Fruit fly (Drosophila melanogaster) whole organism, embryonic: ENCODE data around the gene Ada2a.

ENCODE experiments used
- B-H1 ChIP-seq: fragments of 200-800 bp; sonication (Bioruptor generic); IDR thresholded peaks from 3 replicates; pipeline ENCODE4 v1.3.6; 2022; ENCODE audit warnings: missing biosample characterization, missing genetic modification characterization
- CG12769 ChIP-seq: fragments of 200-800 bp; sonication (Bioruptor generic); optimal IDR thresholded peaks from 2 replicates; lab custom pipeline; 2019; ENCODE audit warnings: missing biosample characterization, mild to moderate bottlenecking, missing genetic modification characterization, moderate library complexity
- CG13123 ChIP-seq: fragments of 200-800 bp; sonication (Bioruptor generic); optimal IDR thresholded peaks from 2 replicates; lab custom pipeline; 2016; ENCODE audit warnings: missing biosample characterization, missing genetic modification characterization
- CG13424 ChIP-seq: fragments of 200-800 bp; sonication (Bioruptor generic); optimal IDR thresholded peaks from 2 replicates; lab custom pipeline; 2019; ENCODE audit warnings: missing biosample characterization, mild to moderate bottlenecking, missing genetic modification characterization, moderate library complexity
- CG14710 ChIP-seq: fragments of 200-800 bp; sonication (Bioruptor generic); optimal IDR thresholded peaks from 3 replicates; lab custom pipeline; 2019; ENCODE audit warnings: missing biosample characterization, mild to moderate bottlenecking, missing genetic modification characterization, moderate library complexity
- CG1603 ChIP-seq: fragments of 200-800 bp; sonication (Bioruptor generic); optimal IDR thresholded peaks from 2 replicates; lab custom pipeline; 2019; ENCODE audit warnings: missing biosample characterization, mild to moderate bottlenecking, missing genetic modification characterization, moderate library complexity
- CG17912 ChIP-seq: fragments of 200-800 bp; sonication (Bioruptor generic); optimal IDR thresholded peaks from 2 replicates; lab custom pipeline; 2018; ENCODE audit warnings: missing biosample characterization, mild to moderate bottlenecking, missing genetic modification characterization
- CG18011 ChIP-seq: fragments of 200-800 bp; sonication (Bioruptor generic); optimal IDR thresholded peaks from 2 replicates; lab custom pipeline; 2017; ENCODE audit warnings: missing biosample characterization, missing genetic modification characterization, mild to moderate bottlenecking, moderate library complexity, missing genotype
- CG2875 ChIP-seq: fragments of 200-800 bp; sonication (Bioruptor generic); optimal IDR thresholded peaks from 2 replicates; lab custom pipeline; 2017; ENCODE audit warnings: missing biosample characterization, mild to moderate bottlenecking, missing genetic modification characterization, missing genetic modification reagents
- CG42726 ChIP-seq: fragments of 200-800 bp; sonication (Bioruptor generic); IDR thresholded peaks from 2 replicates; pipeline ENCODE4 v1.3.6; 2022; ENCODE audit warnings: missing biosample characterization, missing genetic modification characterization; ENCODE audit not compliant: partially characterized antibody
- CG7556 ChIP-seq: fragments of 200-800 bp; sonication (Bioruptor generic); optimal IDR thresholded peaks from 2 replicates; lab custom pipeline; 2017; ENCODE audit warnings: missing biosample characterization, mild to moderate bottlenecking, missing genetic modification characterization
- CG8089 ChIP-seq: fragments of 200-800 bp; sonication (Bioruptor generic); optimal IDR thresholded peaks from 3 replicates; lab custom pipeline; 2016; ENCODE audit warnings: missing biosample characterization, missing genetic modification characterization
- CG8359 ChIP-seq: fragments of 200-800 bp; sonication (Bioruptor generic); optimal IDR thresholded peaks from 2 replicates; lab custom pipeline; 2017; ENCODE audit warnings: missing biosample characterization, mild to moderate bottlenecking, missing genetic modification characterization, borderline replicate concordance
- CG9727 ChIP-seq: fragments of 200-800 bp; sonication (Bioruptor generic); optimal IDR thresholded peaks from 3 replicates; lab custom pipeline; 2017; ENCODE audit warnings: missing biosample characterization, mild to moderate bottlenecking, missing genetic modification characterization
- D19A ChIP-seq: fragments of 200-800 bp; optimal IDR thresholded peaks from 3 replicates; lab custom pipeline; 2019; ENCODE audit warnings: missing biosample characterization, mild to moderate bottlenecking, missing genetic modification characterization, moderate library complexity
- Dip3 ChIP-seq: fragments of 200-800 bp; sonication (Bioruptor generic); optimal IDR thresholded peaks from 3 replicates; lab custom pipeline; 2016; ENCODE audit warnings: missing biosample characterization, missing genetic modification characterization
- Dp ChIP-seq: fragments of 200-800 bp; sonication (Bioruptor generic); optimal IDR thresholded peaks from 2 replicates; lab custom pipeline; 2018; ENCODE audit warnings: missing biosample characterization, mild to moderate bottlenecking, missing genetic modification characterization, moderate library complexity
- HHEX ChIP-seq: fragments of 200-800 bp; sonication (Bioruptor generic); optimal IDR thresholded peaks from 3 replicates; lab custom pipeline; 2017; ENCODE audit warnings: missing biosample characterization, mild to moderate bottlenecking, missing genetic modification characterization, missing genetic modification reagents
- Meics ChIP-seq: fragments of 200-800 bp; sonication (Bioruptor generic); optimal IDR thresholded peaks from 2 replicates; lab custom pipeline; 2017; ENCODE audit warnings: missing biosample characterization, mild to moderate bottlenecking, missing genetic modification characterization
- NFAT ChIP-seq: fragments of 200-800 bp; sonication (Bioruptor generic); IDR thresholded peaks from 2 replicates; pipeline ENCODE4 v1.3.6; 2022; ENCODE audit warnings: missing biosample characterization, missing genetic modification characterization
- Opbp ChIP-seq: fragments of 200-800 bp; sonication (Bioruptor generic); IDR thresholded peaks from 3 replicates; pipeline ENCODE4 v1.3.6; 2022; ENCODE audit warnings: missing biosample characterization, missing genetic modification characterization; ENCODE audit not compliant: partially characterized antibody
- Usf ChIP-seq: fragments of 200-800 bp; sonication (Bioruptor generic); optimal IDR thresholded peaks from 2 replicates; lab custom pipeline; 2017; ENCODE audit warnings: missing genotype, missing biosample characterization, missing genetic modification characterization
- bowl ChIP-seq: fragments of 200-800 bp; sonication (Bioruptor generic); IDR thresholded peaks from 2 replicates; pipeline ENCODE4 v1.3.6; 2022; ENCODE audit warnings: missing biosample characterization, missing genetic modification characterization
- cg ChIP-seq: fragments of 200-800 bp; sonication (Bioruptor generic); optimal IDR thresholded peaks from 3 replicates; lab custom pipeline; 2019; ENCODE audit warnings: missing biosample characterization, mild to moderate bottlenecking, missing genetic modification characterization, moderate library complexity
- da ChIP-seq: fragments of 200-800 bp; sonication (Bioruptor generic); optimal IDR thresholded peaks from 2 replicates; lab custom pipeline; 2016; ENCODE audit warnings: missing biosample characterization, missing genetic modification characterization
- ems ChIP-seq: fragments of 200-800 bp; sonication (Bioruptor generic); optimal IDR thresholded peaks from 3 replicates; lab custom pipeline; 2016; ENCODE audit warnings: missing biosample characterization, missing genetic modification characterization
- eve ChIP-seq, 2 experiments: fragments of >200 bp; optimal IDR thresholded peaks; 2 replicates each; lab custom pipeline; 2017; ENCODE audit warnings: missing biosample characterization in 2 of 2, missing genetic modification characterization in 2 of 2
- gce ChIP-seq: fragments of 200-800 bp; sonication (Bioruptor generic); IDR thresholded peaks from 3 replicates; pipeline ENCODE4 v1.3.6; 2022; ENCODE audit warnings: missing biosample characterization, missing genetic modification characterization
- gcm ChIP-seq: fragments of 200-800 bp; sonication (Bioruptor generic); optimal IDR thresholded peaks from 2 replicates; lab custom pipeline; 2019; ENCODE audit warnings: missing biosample characterization, mild to moderate bottlenecking, missing genetic modification characterization, moderate library complexity
- gcm2 ChIP-seq: fragments of 200-800 bp; sonication (Bioruptor generic); optimal IDR thresholded peaks from 2 replicates; lab custom pipeline; 2016; ENCODE audit warnings: missing biosample characterization, missing genetic modification characterization
- gfzf ChIP-seq: fragments of 200-800 bp; sonication (Bioruptor generic); optimal IDR thresholded peaks from 2 replicates; lab custom pipeline; 2016; ENCODE audit warnings: missing biosample characterization, mild to moderate bottlenecking, missing genetic modification characterization, moderate library complexity
- gt ChIP-seq: fragments of 200-800 bp; sonication (Bioruptor generic); IDR thresholded peaks from 2 replicates; pipeline ENCODE4 v1.3.6; 2022; ENCODE audit warnings: missing biosample characterization, missing genetic modification characterization
- h ChIP-seq: fragments of >200 bp; optimal IDR thresholded peaks from 2 replicates; lab custom pipeline; 2017
- hth ChIP-seq: fragments of >200 bp; optimal IDR thresholded peaks from 2 replicates; lab custom pipeline; 2017; ENCODE audit warnings: inconsistent platforms
- ind ChIP-seq: fragments of 200-800 bp; sonication (Bioruptor generic); optimal IDR thresholded peaks from 3 replicates; lab custom pipeline; 2016; ENCODE audit warnings: missing biosample characterization, missing genetic modification characterization
- inv ChIP-seq: fragments of 200-800 bp; sonication (Bioruptor generic); IDR thresholded peaks from 2 replicates; pipeline ENCODE4 v1.3.6; 2022; ENCODE audit warnings: missing biosample characterization, missing genetic modification characterization; ENCODE audit not compliant: partially characterized antibody
- jigr1 ChIP-seq: fragments of 200-800 bp; sonication (Bioruptor generic); IDR thresholded peaks from 3 replicates; pipeline ENCODE4 v1.3.6; 2022; ENCODE audit warnings: missing biosample characterization, missing genetic modification characterization
- kay ChIP-seq: fragments of 200-800 bp; sonication (Bioruptor generic); optimal IDR thresholded peaks from 2 replicates; lab custom pipeline; 2016; ENCODE audit warnings: missing biosample characterization, missing genetic modification characterization
- odd ChIP-seq: fragments of 200-800 bp; sonication (Bioruptor generic); optimal IDR thresholded peaks from 2 replicates; lab custom pipeline; 2017; ENCODE audit warnings: missing biosample characterization, mild to moderate bottlenecking, missing genetic modification characterization
- pita ChIP-seq: fragments of 200-800 bp; sonication (Bioruptor generic); optimal IDR thresholded peaks from 2 replicates; lab custom pipeline; 2017; ENCODE audit warnings: missing biosample characterization, mild to moderate bottlenecking, missing genetic modification characterization
- pros ChIP-seq: fragments of 200-800 bp; sonication (Bioruptor generic); optimal IDR thresholded peaks from 3 replicates; lab custom pipeline; 2019; ENCODE audit warnings: missing biosample characterization, mild to moderate bottlenecking, missing genetic modification characterization, moderate library complexity
- repo ChIP-seq: fragments of 200-800 bp; sonication (Bioruptor generic); optimal IDR thresholded peaks from 2 replicates; lab custom pipeline; 2016; ENCODE audit warnings: missing biosample characterization, missing genetic modification characterization
- sens-2 ChIP-seq: fragments of 200-800 bp; sonication (Bioruptor generic); IDR thresholded peaks from 2 replicates; pipeline ENCODE4 v1.3.6; 2022; ENCODE audit warnings: missing biosample characterization, missing genetic modification characterization
- sisA ChIP-seq: fragments of 200-800 bp; sonication (Bioruptor generic); IDR thresholded peaks from 2 replicates; pipeline ENCODE4 v1.3.6; 2022; ENCODE audit warnings: missing biosample characterization, missing genetic modification characterization
- ssp ChIP-seq: fragments of 200-800 bp; sonication (Bioruptor generic); IDR thresholded peaks from 2 replicates; pipeline ENCODE4 v1.3.6; 2022; ENCODE audit warnings: missing biosample characterization, missing genetic modification characterization
- tap ChIP-seq: fragments of 200-800 bp; optimal IDR thresholded peaks from 3 replicates; lab custom pipeline; 2019; ENCODE audit warnings: missing biosample characterization, mild to moderate bottlenecking, missing genetic modification characterization, moderate library complexity
- trem ChIP-seq: fragments of 200-800 bp; optimal IDR thresholded peaks from 3 replicates; lab custom pipeline; 2019; ENCODE audit warnings: missing biosample characterization, mild to moderate bottlenecking, missing genetic modification characterization, moderate library complexity
- trh ChIP-seq: fragments of 200-800 bp; sonication (Bioruptor generic); optimal IDR thresholded peaks from 2 replicates; lab custom pipeline; 2016; ENCODE audit warnings: missing biosample characterization, missing genetic modification characterization
- vfl ChIP-seq: fragments of 200-800 bp; sonication (Bioruptor generic); optimal IDR thresholded peaks from 2 replicates; lab custom pipeline; 2016; ENCODE audit warnings: missing biosample characterization, missing genetic modification characterization
- zen ChIP-seq: fragments of 200-800 bp; sonication (Bioruptor generic); optimal IDR thresholded peaks from 3 replicates; lab custom pipeline; 2018; ENCODE audit warnings: missing biosample characterization, mild to moderate bottlenecking, missing genetic modification characterization, moderate library complexity
- zf30C ChIP-seq: fragments of 200-800 bp; sonication (Bioruptor generic); optimal IDR thresholded peaks from 3 replicates; lab custom pipeline; 2018; ENCODE audit warnings: missing biosample characterization, mild to moderate bottlenecking, missing genetic modification characterization

Ada2a gene

dm6 chr3R:18298900-18299321 lies 43.6 kb upstream of the Ada2a start, which contains the start of gene Dlc90F (continued):
- peak; percentile 67 for TF ChIP-seq CG13123 (GFP tag; lab: Kevin White, UChicago)
- TF ChIP-seq pros (GFP tag; lab: Kevin White, UChicago) = no peak
- TF ChIP-seq gt (GFP tag; lab: Robert Waterston, UW) = no peak
- TF ChIP-seq gcm (GFP tag; lab: Kevin White, UChicago) = no peak
- peak; percentile 94 for TF ChIP-seq ssp
- peak; percentile 69; the same call in 1 of the 3 replicates for TF ChIP-seq jigr1
- TF ChIP-seq CG12769 = no peak
- TF ChIP-seq odd (GFP tag; lab: Kevin White, UChicago) = no peak
- no peak for TF ChIP-seq bowl (GFP tag; lab: Robert Waterston, UW)
- peak; percentile 83 for TF ChIP-seq CG13424 (tag; lab: Kevin White, UChicago)
- TF ChIP-seq CG8359 = no peak
- TF ChIP-seq h (lab: Kevin White, UChicago) = no peak
- no peak for TF ChIP-seq gcm2 (GFP tag; lab: Kevin White, UChicago)
- peak; percentile 46 for TF ChIP-seq zen (tag; lab: Kevin White, UChicago)
- no peak for TF ChIP-seq ems (GFP tag; lab: Kevin White, UChicago)
- TF ChIP-seq gfzf (GFP tag; lab: Kevin White, UChicago) = peak; percentile 95
- peak; percentile 82 for TF ChIP-seq ind (GFP tag; lab: Kevin White, UChicago)
- TF ChIP-seq NFAT = peak; percentile 65
- no peak for TF ChIP-seq CG42726 (GFP tag; lab: Robert Waterston, UW)
- TF ChIP-seq repo (GFP tag; lab: Kevin White, UChicago) = peak; percentile 49
- peak; percentile 29; the same call in 1 of the 2 replicates for TF ChIP-seq inv
- TF ChIP-seq CG18011 (GFP tag; lab: Kevin White, UChicago) = peak; percentile 22
- no peak for TF ChIP-seq da (GFP tag; lab: Kevin White, UChicago)
- TF ChIP-seq CG14710 = peak; percentile 89
- TF ChIP-seq D19A (tag; lab: Kevin White, UChicago) = peak; percentile 20
- peak; percentile 88 for TF ChIP-seq kay (GFP tag; lab: Kevin White, UChicago)
- peak; percentile 75 for TF ChIP-seq CG1603 (tag; lab: Kevin White, UChicago)
- TF ChIP-seq eve (GFP tag; optimal IDR thresholded peaks at IDR 0.05; lab: Kevin White, UChicago) = no peak
- TF ChIP-seq gce (GFP tag; lab: Robert Waterston, UW) = no peak; the same call in 2 of the 3 replicates
- peak; percentile 80 for TF ChIP-seq Dip3 (GFP tag; lab: Kevin White, UChicago)
- peak; percentile 44 for TF ChIP-seq Dp (GFP tag; lab: Kevin White, UChicago)
- peak; percentile 54 for TF ChIP-seq CG7556
- no peak for TF ChIP-seq pita (GFP tag; lab: Kevin White, UChicago)
- peak; percentile 59 for TF ChIP-seq CG8089 (GFP tag; lab: Kevin White, UChicago)
- TF ChIP-seq sisA (GFP tag; lab: Robert Waterston, UW) = peak; percentile 80
- peak; percentile 47 for TF ChIP-seq Meics
- TF ChIP-seq cg (GFP tag; lab: Kevin White, UChicago) = no peak
- TF ChIP-seq zf30C (GFP tag; lab: Kevin White, UChicago) = no peak
- peak; percentile 53 for TF ChIP-seq sens-2 (GFP tag; lab: Robert Waterston, UW)
- peak; percentile 64; the same call in 2 of the 3 replicates for TF ChIP-seq B-H1 (GFP tag; lab: Robert Waterston, UW)
- TF ChIP-seq CG17912 (GFP tag; lab: Kevin White, UChicago) = peak; percentile 11
- TF ChIP-seq HHEX (GFP tag; lab: Kevin White, UChicago) = peak; percentile 62
- TF ChIP-seq CG9727 = peak; percentile 44
- TF ChIP-seq Opbp = no peak
- no peak for TF ChIP-seq trh (GFP tag; lab: Kevin White, UChicago)
- no peak for TF ChIP-seq tap
- TF ChIP-seq CG2875 (GFP tag; lab: Kevin White, UChicago) = no peak
- TF ChIP-seq Usf (GFP tag; lab: Kevin White, UChicago) = peak; percentile 52
- peak; percentile 74 for TF ChIP-seq vfl (GFP tag; lab: Kevin White, UChicago)
- TF ChIP-seq hth (lab: Kevin White, UChicago) = no peak
- TF ChIP-seq trem (tag; lab: Kevin White, UChicago) = peak; percentile 83
